Fruit fly (Drosophila melanogaster) whole organism, wandering third instar larva: Measurements from ENCODE around the gene cv-c.

ENCODE experiments used
- Abd-B ChIP-seq: fragments of >200 bp; optimal IDR thresholded peaks from 2 replicates; lab custom pipeline; 2017; ENCODE audit warnings: missing biosample characterization, missing genetic modification characterization
- CG9705 ChIP-seq: fragments of 200-800 bp; sonication (Bioruptor generic); optimal IDR thresholded peaks from 2 replicates; lab custom pipeline; 2018; ENCODE audit warnings: missing biosample characterization, mild to moderate bottlenecking, missing genetic modification characterization
- CrebA ChIP-seq: fragments of 200-800 bp; sonication (Bioruptor generic); optimal IDR thresholded peaks from 2 replicates; lab custom pipeline; 2016; ENCODE audit warnings: missing biosample characterization, mild to moderate bottlenecking, missing genetic modification characterization, borderline replicate concordance
- Dfd ChIP-seq: fragments of >200 bp; optimal IDR thresholded peaks from 2 replicates; lab custom pipeline; 2017; ENCODE audit warnings: missing biosample characterization, missing genetic modification characterization
- Dif ChIP-seq: fragments of 200-275, 200-300 bp; sonication (Bioruptor generic); optimal IDR thresholded peaks from 2 replicates; lab custom pipeline; 2018; ENCODE audit warnings: missing biosample characterization, missing genetic modification characterization; ENCODE audit not compliant: partially characterized antibody
- GATAd ChIP-seq: sonication (Bioruptor generic); optimal IDR thresholded peaks from 2 replicates; lab custom pipeline; 2016; ENCODE audit warnings: missing biosample characterization, missing genetic modification characterization
- HLH106 ChIP-seq: fragments of 200-800 bp; optimal IDR thresholded peaks from 3 replicates; lab custom pipeline; 2019; ENCODE audit warnings: missing biosample characterization, mild to moderate bottlenecking, missing genetic modification characterization, moderate library complexity
- Hnf4 ChIP-seq: fragments of 200-800 bp; sonication (Bioruptor generic); optimal IDR thresholded peaks from 2 replicates; lab custom pipeline; 2016; ENCODE audit warnings: missing biosample characterization, mild to moderate bottlenecking, missing genetic modification characterization
- Hr78 ChIP-seq: fragments of >200 bp; optimal IDR thresholded peaks from 2 replicates; lab custom pipeline; 2017; ENCODE audit warnings: missing biosample characterization, missing genetic modification characterization
- Hr83 ChIP-seq: fragments of 200-300 bp; sonication (Bioruptor generic); optimal IDR thresholded peaks from 2 replicates; lab custom pipeline; 2016; ENCODE audit warnings: missing biosample characterization, mild to moderate bottlenecking, missing genetic modification characterization, moderate library complexity; ENCODE audit not compliant: poor library complexity, severe bottlenecking
- Jra ChIP-seq: sonication (Bioruptor generic); optimal IDR thresholded peaks from 2 replicates; lab custom pipeline; 2016; ENCODE audit warnings: missing biosample characterization, missing genetic modification characterization
- Mio ChIP-seq: sonication (Bioruptor generic); optimal IDR thresholded peaks from 2 replicates; lab custom pipeline; 2016; ENCODE audit warnings: missing biosample characterization, missing genetic modification characterization
- N ChIP-seq: fragments of >200 bp; optimal IDR thresholded peaks from 2 replicates; lab custom pipeline; 2018; ENCODE audit warnings: missing biosample characterization, missing external identifiers, missing genetic modification characterization
- OdsH ChIP-seq: fragments of 200-800 bp; sonication (Bioruptor generic); optimal IDR thresholded peaks from 2 replicates; lab custom pipeline; 2016; ENCODE audit warnings: missing biosample characterization, mild to moderate bottlenecking, missing genetic modification characterization
- Rel ChIP-seq, 2 experiments: fragments of 200-800 bp; sonication (Bioruptor generic) in 1 of 2; optimal IDR thresholded peaks; 2 replicates in 1 of 2; 3 replicates in 1 of 2; lab custom pipeline; 2016 to 2019; ENCODE audit warnings: mild to moderate bottlenecking in 2 of 2, missing biosample characterization in 2 of 2, missing genetic modification characterization in 2 of 2, moderate library complexity in 1 of 2
- Sp1 ChIP-seq: fragments of 200-800 bp; sonication (Bioruptor generic); optimal IDR thresholded peaks from 3 replicates; lab custom pipeline; 2019; ENCODE audit warnings: missing biosample characterization, mild to moderate bottlenecking, missing genetic modification characterization, moderate library complexity
- Vsx2 ChIP-seq: fragments of 200-300, 225-300 bp; sonication (Bioruptor generic); optimal IDR thresholded peaks from 2 replicates; lab custom pipeline; 2018; ENCODE audit warnings: missing biosample characterization, missing genetic modification characterization; ENCODE audit not compliant: partially characterized antibody
- br ChIP-seq: fragments of 200-800 bp; sonication (Bioruptor generic); optimal IDR thresholded peaks from 2 replicates; lab custom pipeline; 2016; ENCODE audit warnings: missing biosample characterization, missing genetic modification characterization
- dl ChIP-seq, 2 experiments: fragments of 175-275, 200-275 bp in 1 of 2; fragments of 200-275 bp in 1 of 2; sonication (Bioruptor generic); optimal IDR thresholded peaks; lab custom pipeline; 2018; ENCODE audit warnings: mild to moderate bottlenecking in 2 of 2, missing biosample characterization in 2 of 2, missing genetic modification characterization in 2 of 2, moderate library complexity in 2 of 2; ENCODE audit not compliant: partially characterized antibody in 2 of 2, insufficient read depth in 1 of 2
- dmrt93B ChIP-seq: fragments of 200-800 bp; sonication (Bioruptor generic); optimal IDR thresholded peaks from 2 replicates; lab custom pipeline; 2018; ENCODE audit warnings: missing biosample characterization, mild to moderate bottlenecking, missing genetic modification characterization
- dsf ChIP-seq: sonication (Bioruptor generic); optimal IDR thresholded peaks from 2 replicates; lab custom pipeline; 2016; ENCODE audit warnings: missing biosample characterization, missing genetic modification characterization, borderline replicate concordance
- ey ChIP-seq: fragments of 200-800 bp; sonication (Bioruptor generic); optimal IDR thresholded peaks from 2 replicates; lab custom pipeline; 2016; ENCODE audit warnings: missing biosample characterization, missing genetic modification characterization
- foxo ChIP-seq, 2 experiments: fragments of 200-800 bp; sonication (Bioruptor generic); optimal IDR thresholded peaks; 2 replicates in 1 of 2; 3 replicates in 1 of 2; lab custom pipeline; 2016 to 2017; ENCODE audit warnings: missing biosample characterization in 2 of 2, missing genetic modification characterization in 2 of 2
- fru ChIP-seq: fragments of 200-800 bp; sonication (Bioruptor generic); optimal IDR thresholded peaks from 3 replicates; lab custom pipeline; 2016; ENCODE audit warnings: missing biosample characterization, mild to moderate bottlenecking, missing genetic modification characterization
- h ChIP-seq: fragments of 200-800 bp; sonication (Bioruptor generic); optimal IDR thresholded peaks from 3 replicates; lab custom pipeline; 2016; ENCODE audit warnings: missing biosample characterization, mild to moderate bottlenecking, missing genetic modification characterization
- jim ChIP-seq: fragments of 175-275, 200-325 bp; sonication (Bioruptor generic); optimal IDR thresholded peaks from 2 replicates; lab custom pipeline; 2016; ENCODE audit warnings: missing biosample characterization, mild to moderate bottlenecking, missing genetic modification characterization
- lola ChIP-seq: fragments of >200 bp; optimal IDR thresholded peaks from 2 replicates; lab custom pipeline; 2017; ENCODE audit warnings: missing biosample characterization, missing genetic modification characterization
- psq ChIP-seq: fragments of 200-800 bp; sonication (Bioruptor generic); optimal IDR thresholded peaks from 3 replicates; lab custom pipeline; 2017; ENCODE audit warnings: missing biosample characterization, mild to moderate bottlenecking, missing genetic modification characterization, moderate library complexity
- rgr ChIP-seq: fragments of 200-800 bp; sonication (Bioruptor generic); optimal IDR thresholded peaks from 3 replicates; lab custom pipeline; 2016; ENCODE audit warnings: missing biosample characterization, mild to moderate bottlenecking, missing genetic modification characterization
- sage ChIP-seq: fragments of 200-800 bp; sonication (Bioruptor generic); optimal IDR thresholded peaks from 2 replicates; lab custom pipeline; 2016; ENCODE audit warnings: missing biosample characterization, mild to moderate bottlenecking, missing genetic modification characterization
- sv ChIP-seq: fragments of 200-800 bp; sonication (Bioruptor generic); optimal IDR thresholded peaks from 3 replicates; lab custom pipeline; 2016; ENCODE audit warnings: missing biosample characterization, missing genetic modification characterization
- woc ChIP-seq: sonication (Bioruptor generic); optimal IDR thresholded peaks from 2 replicates; lab custom pipeline; 2016; ENCODE audit warnings: missing biosample characterization, mild to moderate bottlenecking, missing genetic modification characterization

Gene cv-c

DNA sequence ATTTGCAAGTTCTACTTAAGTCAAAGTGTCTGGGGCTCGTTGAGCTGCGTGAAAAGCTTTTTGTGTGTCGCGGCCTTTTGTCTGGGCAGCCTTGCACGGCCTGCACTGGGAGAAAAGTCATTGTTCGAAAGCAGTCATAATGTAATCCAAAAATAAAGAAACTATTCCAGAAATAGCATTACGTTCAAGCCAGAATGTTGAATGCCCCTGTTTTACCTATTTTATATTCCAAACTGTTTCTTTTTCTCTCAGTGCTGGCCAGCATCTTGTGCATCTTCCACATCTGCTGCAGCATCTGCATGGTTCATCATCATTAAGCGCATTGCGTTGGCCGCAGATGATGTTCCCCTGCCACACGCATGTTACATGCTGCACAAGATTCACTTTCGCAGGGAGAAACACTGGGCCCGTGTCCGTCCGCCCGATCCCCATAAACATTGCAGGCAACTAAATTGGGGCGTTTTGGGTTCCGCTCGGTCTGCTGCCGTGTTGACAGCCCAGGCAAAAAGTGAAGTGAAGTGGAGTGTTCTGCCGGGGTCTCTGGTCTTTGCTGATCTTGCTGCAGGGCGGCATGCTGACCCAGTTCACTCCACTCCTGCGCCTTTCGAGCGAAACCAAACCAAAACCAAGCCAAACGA, 68.0 kb downstream of the cv-c start (continued):
- peak; percentile 78 for TF ChIP-seq sage (GFP tag; lab: Kevin White, UChicago)
- TF ChIP-seq GATAd (GFP tag; lab: Kevin White, UChicago), result peak; percentile 62
- TF ChIP-seq CrebA (GFP tag; lab: Kevin White, UChicago), result peak; percentile 64
- peak; percentile 83 for TF ChIP-seq HLH106 (tag; lab: Kevin White, UChicago)
- no peak for TF ChIP-seq N
- no peak for TF ChIP-seq Abd-B (GFP tag; lab: Kevin White, UChicago)
- peak; percentile 65 for TF ChIP-seq dsf (GFP tag; lab: Kevin White, UChicago)
- TF ChIP-seq Jra (GFP tag; lab: Kevin White, UChicago), result peak; percentile 79
- TF ChIP-seq Sp1 (GFP tag; lab: Kevin White, UChicago), result peak; percentile 85
- TF ChIP-seq psq (GFP tag; lab: Kevin White, UChicago), result peak; percentile 81
- TF ChIP-seq jim (GFP tag; lab: Kevin White, UChicago), result no peak
- TF ChIP-seq br (GFP tag; lab: Kevin White, UChicago), result peak; percentile 92
- TF ChIP-seq CG9705, result peak; percentile 71

- TF ChIP-seq sv (GFP tag; lab: Kevin White, UChicago) (no peak), h (GFP tag; lab: Kevin White, UChicago) (no peak), woc (no peak), HLH106 (tag; lab: Kevin White, UChicago) (no peak), dmrt93B (GFP tag; lab: Kevin White, UChicago) (no peak), rgr (GFP tag; lab: Kevin White, UChicago) (peak; percentile 3), N (no peak), Dfd (no peak), Hnf4 (GFP tag; lab: Kevin White, UChicago) (no peak), foxo (GFP tag; optimal IDR thresholded peaks at IDR 0.05; lab: Kevin White, UChicago) (peak in 1 of 2 experiments; percentile 1), Dif (no peak), Mio (no peak), CrebA (GFP tag; lab: Kevin White, UChicago) (no peak), br (GFP tag; lab: Kevin White, UChicago) (no peak), GATAd (GFP tag; lab: Kevin White, UChicago) (no peak), Hr83 (GFP tag; lab: Kevin White, UChicago) (no peak), Hr78 (GFP tag; lab: Kevin White, UChicago) (no peak)
These were observed 71.1 kb downstream of the cv-c start for dm6 chr3R:14410396-14410795.

dm6 chr3R:14406648-14407047, 74.9 kb downstream of the cv-c start:
- no peak for TF ChIP-seq Rel (GFP tag; optimal IDR thresholded peaks at IDR 0.05; lab: Kevin White, UChicago)
- TF ChIP-seq Rel (tag; optimal IDR thresholded peaks at IDR 0.05; lab: Kevin White, UChicago), result no peak
- no peak for TF ChIP-seq Jra (GFP tag; lab: Kevin White, UChicago)
- TF ChIP-seq Sp1 (GFP tag; lab: Kevin White, UChicago), result no peak
- TF ChIP-seq, all 38 proteins: peak for 0

DNA sequence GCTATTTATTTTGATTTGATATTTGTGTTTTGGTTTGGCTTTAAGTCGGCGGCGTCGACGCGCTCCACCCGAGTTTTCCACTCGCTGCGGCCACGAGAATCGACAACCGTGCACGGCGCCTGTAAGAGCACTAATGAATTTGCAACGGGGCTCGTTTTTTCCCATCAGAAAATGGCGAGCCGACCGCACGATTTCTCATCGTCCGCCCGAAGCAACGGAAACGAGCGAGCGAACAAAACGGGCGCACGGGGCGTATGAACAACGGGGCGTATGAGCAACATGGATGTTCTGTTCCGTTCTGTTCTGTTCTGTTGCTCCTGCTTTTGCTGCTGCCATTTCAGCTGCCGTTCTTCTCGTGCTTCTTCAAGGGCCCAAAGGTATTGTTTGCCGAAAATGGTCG, 76.2 kb downstream of the cv-c start:
- TF ChIP-seq ey (no peak), Dif (no peak), jim (GFP tag; lab: Kevin White, UChicago) (no peak), Hnf4 (GFP tag; lab: Kevin White, UChicago) (no peak), CG9705 (no peak), fru (GFP tag; lab: Kevin White, UChicago) (no peak), lola (GFP tag; lab: Kevin White, UChicago) (no peak)

- TF ChIP-seq rgr (GFP tag; lab: Kevin White, UChicago), result no peak
- TF ChIP-seq ey, result peak; percentile 52
- peak; percentile 61 for TF ChIP-seq h (GFP tag; lab: Kevin White, UChicago)
- TF ChIP-seq fru (GFP tag; lab: Kevin White, UChicago), result peak; percentile 76
- TF ChIP-seq br (GFP tag; lab: Kevin White, UChicago), result peak; percentile 43
- TF ChIP-seq Hr78 (GFP tag; lab: Kevin White, UChicago), result no peak
- TF ChIP-seq dl (GFP tag; optimal IDR thresholded peaks at IDR 0.05; lab: Kevin White, UChicago; ENCODE audit: insufficient read depth in 1 of 2, partially characterized antibody in 2 of 2), result no peak
- peak; percentile 3 for TF ChIP-seq woc
- peak; percentile 26 for TF ChIP-seq OdsH
- peak; percentile 34 for TF ChIP-seq dmrt93B (GFP tag; lab: Kevin White, UChicago)
- no peak for TF ChIP-seq Vsx2 (GFP tag; lab: Kevin White, UChicago)
- TF ChIP-seq Sp1 (GFP tag; lab: Kevin White, UChicago), result peak; percentile 46
- no peak for TF ChIP-seq CG9705
- peak; percentile 42 for TF ChIP-seq HLH106 (tag; lab: Kevin White, UChicago)
- TF ChIP-seq foxo (GFP tag; optimal IDR thresholded peaks at IDR 0.05; lab: Kevin White, UChicago), result peak in 1 of 2 experiments; percentile 62
These were observed 82.1 kb downstream of the cv-c start for dm6 chr3R:14399375-14399774.
